Worm (Caenorhabditis elegans): Measurements from ENCODE around the gene srg-29.

srg-29 gene

ce11 chrV:5372118-5372517 lies 35.1 kb downstream of the srg-29 start, which contains the start of gene C35A11.3:
TSS of gene C35A11.3 (plus strand) at chrV:5372418.
- TF ChIP-seq ceh-6 (GFP tag; optimal IDR thresholded peaks at IDR 0.05) (no peak), ets-4 (tag; optimal IDR thresholded peaks at IDR 0.05) (no peak), npax-4 (tag; optimal IDR thresholded peaks at IDR 0.05) (no peak), fax-1 (tag; optimal IDR thresholded peaks at IDR 0.05) (no peak), eyg-1 (tag; optimal IDR thresholded peaks at IDR 0.05) (no peak), C08G9.2 (tag; optimal IDR thresholded peaks at IDR 0.05) (no peak), pha-4 (tag; optimal IDR thresholded peaks at IDR 0.05) (no peak), sox-4 (tag; optimal IDR thresholded peaks at IDR 0.05) (no peak), hlh-13 (GFP tag; optimal IDR thresholded peaks at IDR 0.05) (no peak), tbx-7 (tag; optimal IDR thresholded peaks at IDR 0.05) (no peak), ceh-2 (tag; optimal IDR thresholded peaks at IDR 0.05) (no peak), sdc-2 (tag; optimal IDR thresholded peaks at IDR 0.05) (no peak)

- no peak for TF ChIP-seq unc-3 (GFP tag; conservative IDR thresholded peaks at IDR 0.05)
- TF ChIP-seq unc-3 (tag; optimal IDR thresholded peaks at IDR 0.05): no peak
- no peak for TF ChIP-seq F13H6.1 (tag; optimal IDR thresholded peaks at IDR 0.05)
These were observed 49.0 kb downstream of the srg-29 start, which contains the start of gene C35A11.2 for ce11 chrV:5385914-5386493. TSS of gene C35A11.2 (plus strand) at chrV:5386299.
